Worm (Caenorhabditis elegans) whole organism, L2 larva: Measurements from ENCODE around the gene clec-85.

Source experiments
- R02D3.7 ChIP-seq: fragments of 150-350 bp; optimal IDR thresholded peaks from 2 replicates; lab custom pipeline; 2014; ENCODE audit warnings: missing biosample characterization, missing genetic modification characterization
- ZK546.5 ChIP-seq: sonication (generic microtip); optimal IDR thresholded peaks from 2 replicates; lab custom pipeline; 2017; ENCODE audit warnings: missing biosample characterization, missing genetic modification characterization
- alr-1 ChIP-seq: fragments of 150-350 bp; optimal IDR thresholded peaks from 2 replicates; lab custom pipeline; 2014; ENCODE audit warnings: missing biosample characterization, missing genetic modification characterization
- aly-2 ChIP-seq: fragments of 150-350 bp; optimal IDR thresholded peaks from 2 replicates; lab custom pipeline; 2014; ENCODE audit warnings: missing biosample characterization, missing genetic modification characterization
- ama-1 ChIP-seq: fragments of 150-350 bp; optimal IDR thresholded peaks from 2 replicates; lab custom pipeline; 2018; ENCODE audit warnings: inconsistent platforms
- ceh-16 ChIP-seq: fragments of 150-350 bp; optimal IDR thresholded peaks from 2 replicates; lab custom pipeline; 2014; ENCODE audit warnings: missing biosample characterization, missing genetic modification characterization
- ceh-82 ChIP-seq: fragments of 150-350 bp; optimal IDR thresholded peaks from 2 replicates; lab custom pipeline; 2014; ENCODE audit warnings: missing biosample characterization, missing genetic modification characterization
- crh-2 ChIP-seq: sonication (generic microtip); optimal IDR thresholded peaks from 2 replicates; lab custom pipeline; 2017; ENCODE audit warnings: missing biosample characterization, missing genetic modification characterization
- dmd-4 ChIP-seq: sonication (generic microtip); optimal IDR thresholded peaks from 2 replicates; lab custom pipeline; 2017; ENCODE audit warnings: missing biosample characterization, missing genetic modification characterization
- egl-27 ChIP-seq: sonication (generic microtip); optimal IDR thresholded peaks from 3 replicates; lab custom pipeline; 2017; ENCODE audit warnings: missing biosample characterization, missing genetic modification reagents, missing genetic modification characterization
- elt-3 ChIP-seq: sonication (generic microtip); optimal IDR thresholded peaks from 2 replicates; lab custom pipeline; 2017; ENCODE audit warnings: missing biosample characterization, missing genetic modification characterization
- fos-1 ChIP-seq: fragments of 150-350 bp; optimal IDR thresholded peaks from 2 replicates; lab custom pipeline; 2014; ENCODE audit warnings: missing biosample characterization, missing genetic modification characterization
- gmeb-1 ChIP-seq: fragments of 150-350 bp; optimal IDR thresholded peaks from 2 replicates; lab custom pipeline; 2014; ENCODE audit warnings: missing biosample characterization, missing genetic modification characterization
- lin-13 ChIP-seq: fragments of 150-350 bp; optimal IDR thresholded peaks from 2 replicates; lab custom pipeline; 2014; ENCODE audit warnings: missing biosample characterization, missing genetic modification reagents, missing genetic modification characterization
- lin-39 ChIP-seq: fragments of 150-350 bp; optimal IDR thresholded peaks from 2 replicates; lab custom pipeline; 2014; ENCODE audit warnings: missing biosample characterization, missing genetic modification reagents, missing genetic modification characterization
- lsy-2 ChIP-seq, 2 experiments: fragments of 150-350 bp in 1 of 2; sonication (generic microtip) in 1 of 2; optimal IDR thresholded peaks; 2 replicates each; lab custom pipeline; 2014 to 2017; ENCODE audit warnings: missing biosample characterization in 2 of 2, missing genetic modification characterization in 2 of 2
- mab-5 ChIP-seq: fragments of 150-350 bp; optimal IDR thresholded peaks from 2 replicates; lab custom pipeline; 2014; ENCODE audit warnings: missing biosample characterization, missing genetic modification characterization
- mbf-1 ChIP-seq: sonication (generic microtip); optimal IDR thresholded peaks from 2 replicates; lab custom pipeline; 2017; ENCODE audit warnings: missing biosample characterization, missing genetic modification characterization
- mdl-1 ChIP-seq, 2 experiments: fragments of 150-350 bp in 1 of 2; sonication (generic microtip) in 1 of 2; optimal IDR thresholded peaks; 2 replicates each; lab custom pipeline; 2017; ENCODE audit warnings: missing biosample characterization in 2 of 2, missing genetic modification characterization in 2 of 2
- nhr-11 ChIP-seq: fragments of 150-350 bp; optimal IDR thresholded peaks from 2 replicates; lab custom pipeline; 2014; ENCODE audit warnings: missing biosample characterization, missing genetic modification characterization
- nhr-12 ChIP-seq: fragments of 150-350 bp; optimal IDR thresholded peaks from 2 replicates; lab custom pipeline; 2014; ENCODE audit warnings: missing biosample characterization, missing genetic modification characterization
- nhr-129 ChIP-seq: fragments of 150-350 bp; optimal IDR thresholded peaks from 2 replicates; lab custom pipeline; 2014; ENCODE audit warnings: missing biosample characterization, missing genetic modification characterization
- nhr-21 ChIP-seq: fragments of 150-350 bp; optimal IDR thresholded peaks from 2 replicates; lab custom pipeline; 2014; ENCODE audit warnings: missing biosample characterization, missing genetic modification characterization
- nhr-23 ChIP-seq: fragments of 150-350 bp; optimal IDR thresholded peaks from 2 replicates; lab custom pipeline; 2014; ENCODE audit warnings: missing biosample characterization, missing genetic modification reagents, missing genetic modification characterization
- nhr-237 ChIP-seq: fragments of 150-350 bp; optimal IDR thresholded peaks from 2 replicates; lab custom pipeline; 2014; ENCODE audit warnings: missing biosample characterization, missing genetic modification characterization
- nhr-25 ChIP-seq: fragments of 150-350 bp; sonication (generic microtip); optimal IDR thresholded peaks from 3 replicates; lab custom pipeline; 2014; ENCODE audit warnings: missing biosample characterization, missing genetic modification characterization
- nhr-6 ChIP-seq: fragments of 150-350 bp; optimal IDR thresholded peaks from 2 replicates; lab custom pipeline; 2014; ENCODE audit warnings: missing biosample characterization, missing genetic modification characterization
- sem-4 ChIP-seq: fragments of 150-350 bp; optimal IDR thresholded peaks from 2 replicates; lab custom pipeline; 2014; ENCODE audit warnings: missing biosample characterization, missing genetic modification reagents, missing genetic modification characterization
- skn-1 ChIP-seq: sonication (generic microtip); optimal IDR thresholded peaks from 2 replicates; lab custom pipeline; 2017; ENCODE audit warnings: missing biosample characterization, missing genetic modification characterization
- sma-9 ChIP-seq, 2 experiments: fragments of 150-350 bp in 1 of 2; sonication (generic microtip) in 1 of 2; optimal IDR thresholded peaks; 2 replicates each; lab custom pipeline; 2014 to 2016; ENCODE audit warnings: missing genetic modification characterization in 2 of 2, mild to moderate bottlenecking in 1 of 2, missing biosample characterization in 1 of 2, missing compliant biosample characterization in 1 of 2, missing genetic modification reagents in 1 of 2, moderate library complexity in 1 of 2
- snpc-4 ChIP-seq: fragments of 150-350 bp; optimal IDR thresholded peaks from 2 replicates; lab custom pipeline; 2014; ENCODE audit warnings: missing biosample characterization, missing genetic modification characterization
- unc-39 ChIP-seq: fragments of 150-350 bp; optimal IDR thresholded peaks from 2 replicates; lab custom pipeline; 2014; ENCODE audit warnings: missing biosample characterization, missing genetic modification characterization
- unc-62 ChIP-seq: fragments of 150-350 bp; optimal IDR thresholded peaks from 2 replicates; lab custom pipeline; 2014; ENCODE audit warnings: missing biosample characterization, missing genetic modification reagents, missing genetic modification characterization
- zag-1 ChIP-seq: fragments of 150-350 bp; optimal IDR thresholded peaks from 2 replicates; lab custom pipeline; 2014; ENCODE audit warnings: missing biosample characterization, missing genetic modification characterization
- ztf-1 ChIP-seq: fragments of 200-800 bp; sonication (Bioruptor generic); conservative IDR thresholded peaks from 2 replicates; pipeline ENCODE4 v1.3.6; 2022; ENCODE audit warnings: missing genetic modification characterization, missing compliant biosample characterization
- ztf-4 ChIP-seq: fragments of 150-350 bp; optimal IDR thresholded peaks from 2 replicates; lab custom pipeline; 2014; ENCODE audit warnings: missing biosample characterization, missing genetic modification characterization

clec-85 gene

DNA sequence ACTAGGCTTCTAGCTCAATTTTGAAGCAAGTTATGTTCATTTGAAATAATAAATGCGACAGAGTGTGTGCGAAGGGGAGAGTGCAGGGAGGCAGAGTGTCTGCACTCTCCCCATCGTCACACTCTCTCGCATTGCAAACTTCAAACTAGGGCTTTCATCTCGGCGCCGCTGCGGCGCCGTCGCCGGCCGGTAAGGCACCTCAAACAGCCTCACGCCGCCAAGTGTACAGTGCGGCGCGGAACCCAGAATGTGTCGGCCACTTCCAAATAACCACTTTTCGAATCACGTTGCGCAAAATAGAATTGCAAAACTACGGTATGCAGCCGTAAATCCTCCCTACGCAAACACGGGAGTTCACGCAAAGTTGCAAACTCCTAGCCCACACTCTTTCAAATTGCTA lies 1.4 kb upstream of the clec-85 start:
- TF ChIP-seq nhr-129 (no peak), elt-3 (no peak), crh-2 (tag; lab: Kevin White, UChicago) (no peak), gmeb-1 (tag; lab: Kevin White, UChicago) (no peak), nhr-12 (tag; lab: Kevin White, UChicago) (no peak), snpc-4 (tag; lab: Kevin White, UChicago) (no peak), ama-1 (lab: Kevin White, UChicago) (no peak), aly-2 (tag; lab: Kevin White, UChicago) (no peak), ceh-82 (no peak), unc-62 (GFP tag; lab: Kevin White, UChicago) (no peak), ztf-1 (GFP tag; lab: Robert Waterston, UW) (no peak), sem-4 (tag; lab: Kevin White, UChicago) (no peak), alr-1 (no peak), nhr-21 (tag; lab: Kevin White, UChicago) (no peak), nhr-6 (tag; lab: Kevin White, UChicago) (no peak), zag-1 (tag; lab: Kevin White, UChicago) (no peak), fos-1 (no peak), lin-39 (tag; lab: Kevin White, UChicago) (no peak), nhr-11 (tag; lab: Kevin White, UChicago) (no peak)

DNA sequence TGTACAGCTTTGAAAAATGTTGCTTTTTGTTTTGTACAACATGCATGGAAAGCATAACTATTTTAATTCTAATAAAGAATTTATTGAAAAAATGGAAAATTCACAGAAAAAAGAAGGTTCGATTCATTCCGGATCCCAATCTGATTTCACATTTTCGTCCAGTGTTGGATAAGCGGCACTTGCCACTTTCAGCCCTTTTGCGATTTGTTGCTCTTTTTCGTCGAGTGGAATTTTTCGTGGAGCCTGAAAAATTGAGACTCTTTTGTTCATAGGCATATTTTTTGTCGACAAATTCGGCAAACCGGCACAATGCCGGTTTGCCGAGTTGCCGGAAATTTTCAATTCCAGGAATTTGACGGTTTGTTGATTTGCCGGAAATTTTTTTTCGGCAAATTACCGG lies 939 bp downstream of the clec-85 start:
- TF ChIP-seq nhr-23 = no peak
- TF ChIP-seq zag-1 (tag; lab: Kevin White, UChicago) = no peak
- no peak for TF ChIP-seq egl-27
- no peak for TF ChIP-seq ama-1 (lab: Kevin White, UChicago)
- TF ChIP-seq ceh-82 = no peak

DNA sequence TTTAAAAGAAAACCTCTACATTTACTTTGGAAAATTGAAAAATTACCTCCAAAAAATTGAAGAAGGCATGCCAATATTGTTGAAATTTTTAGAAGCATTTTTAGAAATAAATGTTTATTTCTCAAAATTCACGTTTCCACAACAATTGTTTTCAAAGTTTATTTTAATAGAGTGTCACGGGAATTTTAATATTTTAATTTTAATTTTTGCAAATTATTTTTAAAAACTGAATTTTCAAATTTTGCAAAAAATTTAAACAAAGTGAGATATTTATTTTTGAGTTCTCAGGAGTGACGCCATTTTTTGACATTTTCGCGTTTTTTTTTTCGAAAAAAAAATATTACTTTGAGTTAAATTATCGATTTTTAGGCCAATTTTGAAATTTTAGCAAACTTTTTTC lies 2.5 kb downstream of the clec-85 start, which contains the start of gene Y54G2A.49:
TSS of gene Y54G2A.49 (minus strand) at position 101 of the 400 bp plus-strand sequence.
- TF ChIP-seq ZK546.5 (tag; lab: Kevin White, UChicago) (no peak), ceh-82 (no peak), egl-27 (no peak), elt-3 (no peak), sem-4 (tag; lab: Kevin White, UChicago) (no peak), mbf-1 (tag; lab: Kevin White, UChicago) (no peak), ztf-4 (tag; lab: Kevin White, UChicago) (no peak), nhr-23 (no peak), nhr-21 (tag; lab: Kevin White, UChicago) (no peak), nhr-6 (tag; lab: Kevin White, UChicago) (no peak), nhr-237 (tag; lab: Kevin White, UChicago) (no peak)

DNA sequence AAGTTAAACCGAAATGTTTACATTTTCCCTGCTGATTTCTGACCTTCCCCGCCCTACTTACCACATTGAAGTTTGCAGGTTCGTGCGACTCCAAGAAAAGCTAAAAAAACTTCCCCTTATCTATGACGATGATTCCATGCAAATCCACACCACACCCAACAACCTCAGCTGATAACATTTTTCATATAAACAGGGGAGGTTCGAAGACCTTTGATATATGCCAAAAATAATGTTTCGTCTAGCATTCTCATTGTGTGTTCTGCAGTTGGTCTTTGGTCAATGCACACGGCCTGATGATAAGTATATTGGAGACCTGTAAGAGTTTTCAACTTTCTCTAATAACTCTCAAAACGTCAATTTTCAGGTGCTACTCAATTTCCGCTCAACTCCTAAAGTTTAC lies 3.5 kb downstream of the clec-85 start:
- TF ChIP-seq fos-1 (peak; percentile 8), lsy-2 (tag; optimal IDR thresholded peaks at IDR 0.05; lab: Kevin White, UChicago) (no peak)
- TF ChIP-seq, all 48 proteins: peak for 1

DNA sequence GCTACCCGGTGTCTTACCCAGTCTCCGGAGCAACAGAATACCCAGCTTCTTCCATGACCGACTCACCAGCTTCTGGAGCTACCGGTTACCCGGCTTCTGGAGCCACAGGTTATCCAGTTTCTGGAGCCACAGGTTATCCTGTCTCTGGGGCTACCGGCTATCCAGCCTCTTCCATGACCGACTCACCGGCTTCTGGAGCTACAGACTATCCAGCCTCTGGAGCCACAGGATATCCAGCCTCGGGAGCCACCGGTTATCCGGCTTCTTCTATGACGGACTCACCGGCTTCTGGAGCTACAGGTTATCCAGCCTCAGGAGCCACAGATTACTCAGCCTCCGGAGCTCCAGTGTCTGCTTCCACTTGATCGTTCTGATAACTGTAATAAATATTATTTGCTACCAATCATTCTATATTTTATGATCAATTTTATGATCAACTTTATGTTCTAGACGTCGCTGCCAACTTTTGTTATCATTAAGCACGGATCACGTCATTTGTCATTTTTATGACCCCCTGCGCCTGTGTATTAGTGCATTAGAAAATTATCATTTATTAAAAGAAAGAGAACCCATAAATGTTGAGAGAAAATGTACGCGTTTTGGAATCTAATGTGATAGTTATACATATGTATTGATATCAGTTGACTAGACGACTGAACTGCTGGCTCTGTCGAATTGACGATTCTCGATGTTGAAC lies 4.5 kb downstream of the clec-85 start:
- TF ChIP-seq dmd-4 (no peak), mbf-1 (tag; lab: Kevin White, UChicago) (no peak), crh-2 (tag; lab: Kevin White, UChicago) (peak; percentile 60), fos-1 (peak; percentile 70), sma-9 (GFP tag; optimal IDR thresholded peaks at IDR 0.05; lab: Kevin White, UChicago) (peak; percentile 78), sma-9 (tag; optimal IDR thresholded peaks at IDR 0.05; lab: Kevin White, UChicago) (no peak), gmeb-1 (tag; lab: Kevin White, UChicago) (peak; percentile 3)

DNA sequence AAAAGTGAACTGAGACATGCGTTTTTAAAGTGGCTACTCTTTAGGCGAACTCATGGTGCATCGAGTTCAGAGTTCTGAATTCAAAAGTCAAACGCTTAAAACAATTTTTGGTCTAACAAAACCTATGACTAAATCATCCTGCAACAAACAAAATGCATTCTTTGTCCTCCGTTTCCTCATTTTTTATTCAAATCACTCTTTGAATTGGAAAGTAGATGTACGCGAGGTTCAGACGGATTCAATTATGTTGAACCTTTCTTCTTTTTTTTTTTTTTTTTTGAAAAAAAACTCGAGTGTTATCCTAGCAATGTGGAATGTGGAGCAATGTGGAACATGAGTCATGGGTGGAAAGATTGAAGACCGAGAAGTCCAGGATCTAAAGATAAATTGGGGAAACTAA lies 8.0 kb downstream of the clec-85 start:
- TF ChIP-seq nhr-25 (tag; lab: Kevin White, UChicago) = no peak

DNA sequence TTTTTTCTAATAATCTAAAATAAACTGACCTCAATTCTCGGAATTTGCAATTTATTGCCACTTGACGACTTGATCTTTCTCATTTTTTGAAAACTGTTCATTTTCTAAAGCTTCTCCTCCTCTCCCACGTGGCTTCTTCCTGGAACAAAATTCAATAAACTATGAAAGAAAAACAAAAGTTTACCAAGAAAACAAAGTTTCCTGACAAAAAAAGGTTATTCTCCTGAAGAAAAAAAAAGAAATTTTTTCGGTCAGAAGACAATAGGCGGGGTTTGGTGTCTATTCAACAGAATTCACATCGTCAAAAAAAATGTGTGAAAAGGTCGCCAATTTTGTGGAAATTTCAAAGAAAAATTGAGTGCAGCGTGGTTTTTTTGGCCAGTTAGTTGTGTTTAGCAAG lies 14.1 kb downstream of the clec-85 start, which contains the start of gene Y54G2A.16:
TSS of gene Y54G2A.16 (minus strand) at position 101 of the 400 bp plus-strand sequence.
- TF ChIP-seq mab-5 (tag; lab: Kevin White, UChicago) (no peak), ceh-16 (no peak), sma-9 (GFP tag; optimal IDR thresholded peaks at IDR 0.05; lab: Kevin White, UChicago) (no peak), sma-9 (tag; optimal IDR thresholded peaks at IDR 0.05; lab: Kevin White, UChicago) (no peak), sem-4 (tag; lab: Kevin White, UChicago) (no peak), zag-1 (tag; lab: Kevin White, UChicago) (no peak), snpc-4 (tag; lab: Kevin White, UChicago) (no peak), ztf-1 (GFP tag; lab: Robert Waterston, UW) (no peak), nhr-21 (tag; lab: Kevin White, UChicago) (no peak), egl-27 (no peak), skn-1 (tag; lab: Kevin White, UChicago) (no peak), mdl-1 (tag; optimal IDR thresholded peaks at IDR 0.05; lab: Kevin White, UChicago) (no peak), nhr-6 (tag; lab: Kevin White, UChicago) (no peak), R02D3.7 (tag; lab: Kevin White, UChicago) (no peak), nhr-12 (tag; lab: Kevin White, UChicago) (no peak), lin-39 (tag; lab: Kevin White, UChicago) (no peak), lin-13 (GFP tag; lab: Kevin White, UChicago) (no peak), unc-39 (tag; lab: Kevin White, UChicago) (no peak), gmeb-1 (tag; lab: Kevin White, UChicago) (no peak), nhr-25 (tag; lab: Kevin White, UChicago) (no peak), nhr-237 (tag; lab: Kevin White, UChicago) (no peak)
